Fruit fly (Drosophila melanogaster): ENCODE results near the gene RhoGAP92B.
A peak's percentile ranks its signal among the peaks of the same experiment; 100 is the strongest.

RhoGAP92B gene

DNA sequence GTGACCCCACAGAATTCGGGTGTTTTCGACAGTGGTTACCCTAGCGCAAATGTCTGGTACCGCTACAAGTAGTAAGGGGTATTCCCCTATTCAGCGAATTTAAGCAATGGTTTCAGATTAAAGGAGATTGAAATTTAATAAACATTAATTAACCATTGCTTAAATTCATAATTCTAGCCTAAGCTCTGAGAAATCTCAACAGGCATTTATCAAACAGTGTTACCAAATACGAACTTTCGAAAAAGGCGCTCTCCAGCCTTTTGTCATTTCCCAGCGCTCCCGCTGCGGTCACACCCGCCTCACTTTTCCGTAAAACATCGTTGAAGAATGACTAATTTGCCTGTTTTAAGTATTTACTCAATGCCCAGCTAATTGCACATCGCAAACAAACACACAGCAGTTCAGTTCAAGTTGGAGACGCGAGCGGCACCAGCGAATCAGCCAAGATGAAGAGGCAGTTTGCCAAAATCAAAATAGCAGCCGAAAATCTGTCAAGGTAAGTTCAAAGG, at the start of gene RhoGAP92B, which contains the start of gene Surf6 (continued):
- TF ChIP-seq ato (GFP tag; IDR thresholded peaks at IDR 0.05; ENCODE audit: partially characterized antibody) (no peak), Sry-β (GFP tag; optimal IDR thresholded peaks at IDR 0.05) (peak; percentile 0), CG17385 (GFP tag; optimal IDR thresholded peaks at IDR 0.05) (peak; percentile 67), ci (GFP tag; IDR thresholded peaks at IDR 0.05) (peak; percentile 65; the same call in 1 of the 3 replicates), CG3065 (GFP tag; optimal IDR thresholded peaks at IDR 0.05) (peak; percentile 12), CG32767 (GFP tag; IDR thresholded peaks at IDR 0.05) (peak; percentile 60), CG2129 (GFP tag; IDR thresholded peaks at IDR 0.05; ENCODE audit: partially characterized antibody) (no peak), CG15514 (GFP tag; optimal IDR thresholded peaks at IDR 0.05) (peak; percentile 85), CHES-1-like (GFP tag; optimal IDR thresholded peaks at IDR 0.05) (peak; percentile 63), CG13123 (GFP tag; optimal IDR thresholded peaks at IDR 0.05) (no peak), dm (GFP tag; optimal IDR thresholded peaks at IDR 0.05) (peak; percentile 96), zfh2 (GFP tag; optimal IDR thresholded peaks at IDR 0.05) (peak; percentile 29), Hsf (GFP tag; optimal IDR thresholded peaks at IDR 0.05) (peak; percentile 71), bcd (GFP tag; optimal IDR thresholded peaks at IDR 0.05) (peak; percentile 59), Aef1 (GFP tag; IDR thresholded peaks at IDR 0.05) (peak; percentile 35; the same call in 1 of the 3 replicates), CG7745 (tag; optimal IDR thresholded peaks at IDR 0.05) (no peak), CG7372 (GFP tag; IDR thresholded peaks at IDR 0.05) (no peak), CG7271 (tag; optimal IDR thresholded peaks at IDR 0.05) (peak; percentile 5), Dek (tag; optimal IDR thresholded peaks at IDR 0.05) (peak; percentile 39), CG17612 (GFP tag; IDR thresholded peaks at IDR 0.05) (0 out of 2 replicates have a peak, but pooled peaks have one; percentile 23), Six4 (GFP tag; optimal IDR thresholded peaks at IDR 0.05) (peak; percentile 24), sima (GFP tag; optimal IDR thresholded peaks at IDR 0.05) (no peak), bsh (GFP tag; optimal IDR thresholded peaks at IDR 0.05) (peak; percentile 4 to 56), sob (GFP tag; IDR thresholded peaks at IDR 0.05) (peak; percentile 65), CG6272 (GFP tag; IDR thresholded peaks at IDR 0.05) (no peak), CG34376 (GFP tag; optimal IDR thresholded peaks at IDR 0.05) (peak; percentile 82), hbn (GFP tag; IDR thresholded peaks at IDR 0.05; ENCODE audit: partially characterized antibody) (0 out of 2 replicates have a peak, but pooled peaks have one; percentile 18), br (optimal IDR thresholded peaks at IDR 0.05) (no peak), D19A (tag; optimal IDR thresholded peaks at IDR 0.05) (peak; percentile 38), ken (GFP tag; IDR thresholded peaks at IDR 0.05) (0 out of 3 replicates have a peak, but pooled peaks have one; percentile 37), CG9727 (GFP tag; optimal IDR thresholded peaks at IDR 0.05) (peak; percentile 68), zen2 (GFP tag; IDR thresholded peaks at IDR 0.05; ENCODE audit: partially characterized antibody) (no peak), CG2678 (tag; optimal IDR thresholded peaks at IDR 0.05) (peak; percentile 64), rib (GFP tag; IDR thresholded peaks at IDR 0.05) (no peak), gem (tag; optimal IDR thresholded peaks at IDR 0.05) (peak; percentile 61), CG18262 (tag; optimal IDR thresholded peaks at IDR 0.05) (peak; percentile 53), Doc3 (GFP tag; IDR thresholded peaks at IDR 0.05; ENCODE audit: partially characterized antibody) (no peak), HLHmδ (GFP tag; optimal IDR thresholded peaks at IDR 0.05) (no peak), Bteb2 (GFP tag; optimal IDR thresholded peaks at IDR 0.05) (peak; percentile 58), Hand (GFP tag; optimal IDR thresholded peaks at IDR 0.05) (no peak), Awh (GFP tag; IDR thresholded peaks at IDR 0.05) (no peak), CG15269 (tag; optimal IDR thresholded peaks at IDR 0.05) (peak; percentile 45), wek (GFP tag; optimal IDR thresholded peaks at IDR 0.05) (peak; percentile 99), CG14014 (GFP tag; IDR thresholded peaks at IDR 0.05) (peak; percentile 45; the same call in 1 of the 2 replicates), scrt (GFP tag; optimal IDR thresholded peaks at IDR 0.05) (peak; percentile 56), dati (GFP tag; IDR thresholded peaks at IDR 0.05) (no peak), chm (GFP tag; IDR thresholded peaks at IDR 0.05) (no peak; the same call in 1 of the 2 replicates), CG33213 (GFP tag; optimal IDR thresholded peaks at IDR 0.05) (peak; percentile 76), tna (GFP tag; IDR thresholded peaks at IDR 0.05; ENCODE audit: partially characterized antibody) (no peak), Meics (GFP tag; optimal IDR thresholded peaks at IDR 0.05) (peak; percentile 69)

All from whole organism, embryonic.